Fruit fly (Drosophila melanogaster) whole organism, embryonic: ENCODE results near the gene CG4653.

Experiments used
- B-H2 ChIP-seq: fragments of 200-800 bp; sonication (Bioruptor generic); optimal IDR thresholded peaks from 2 replicates; lab custom pipeline; 2018; ENCODE audit warnings: missing biosample characterization, mild to moderate bottlenecking, missing genetic modification characterization
- BEAF-32 ChIP-seq: fragments of 200-800 bp; sonication (Bioruptor generic); optimal IDR thresholded peaks from 3 replicates; lab custom pipeline; 2017; ENCODE audit warnings: missing biosample characterization, missing genetic modification characterization, mild to moderate bottlenecking, moderate library complexity, missing genetic modification reagents
- Bgb ChIP-seq: fragments of 200-800 bp; sonication (Bioruptor generic); IDR thresholded peaks from 2 replicates; pipeline ENCODE4 v1.3.6; 2022; ENCODE audit warnings: missing biosample characterization, missing genetic modification characterization; ENCODE audit not compliant: partially characterized antibody
- CG10267 ChIP-seq: fragments of 200-800 bp; sonication (Bioruptor generic); optimal IDR thresholded peaks from 2 replicates; lab custom pipeline; 2018; ENCODE audit warnings: missing biosample characterization, mild to moderate bottlenecking, missing genetic modification characterization, moderate library complexity
- CG11085 ChIP-seq: fragments of 200-800 bp; sonication (Bioruptor generic); IDR thresholded peaks from 2 replicates; pipeline ENCODE4 v1.3.6; 2022; ENCODE audit warnings: missing biosample characterization, missing genetic modification characterization
- CG11504 ChIP-seq: fragments of 200-800 bp; sonication (Bioruptor generic); optimal IDR thresholded peaks from 3 replicates; lab custom pipeline; 2019; ENCODE audit warnings: missing biosample characterization, mild to moderate bottlenecking, missing genetic modification characterization, moderate library complexity
- CG12071 ChIP-seq: fragments of 200-800 bp; sonication (Bioruptor generic); optimal IDR thresholded peaks from 3 replicates; lab custom pipeline; 2018; ENCODE audit warnings: missing biosample characterization, mild to moderate bottlenecking, missing genetic modification characterization
- CG12299 ChIP-seq: fragments of 200-800 bp; sonication (Bioruptor generic); optimal IDR thresholded peaks from 2 replicates; lab custom pipeline; 2018; ENCODE audit warnings: missing biosample characterization, mild to moderate bottlenecking, missing genetic modification characterization
- CG15011 ChIP-seq: fragments of 200-800 bp; sonication (Bioruptor generic); optimal IDR thresholded peaks from 3 replicates; lab custom pipeline; 2018; ENCODE audit warnings: missing biosample characterization, mild to moderate bottlenecking, missing genetic modification characterization
- CG1603 ChIP-seq: fragments of 200-800 bp; sonication (Bioruptor generic); optimal IDR thresholded peaks from 2 replicates; lab custom pipeline; 2019; ENCODE audit warnings: missing biosample characterization, mild to moderate bottlenecking, missing genetic modification characterization, moderate library complexity
- CG1647 ChIP-seq: fragments of 200-800 bp; sonication (Bioruptor generic); optimal IDR thresholded peaks from 3 replicates; lab custom pipeline; 2016; ENCODE audit warnings: missing biosample characterization, missing genetic modification characterization
- CG17186 ChIP-seq: fragments of 200-800 bp; sonication (Bioruptor generic); optimal IDR thresholded peaks from 3 replicates; lab custom pipeline; 2017; ENCODE audit warnings: missing biosample characterization, missing genetic modification reagents, missing genetic modification characterization
- CG17328 ChIP-seq: fragments of 200-800 bp; sonication (Bioruptor generic); IDR thresholded peaks from 2 replicates; pipeline ENCODE4 v1.3.6; 2022; ENCODE audit warnings: missing biosample characterization, missing genetic modification characterization
- CG2129 ChIP-seq: fragments of 200-800 bp; sonication (Bioruptor generic); IDR thresholded peaks from 2 replicates; pipeline ENCODE4 v1.3.6; 2022; ENCODE audit warnings: missing biosample characterization, missing genetic modification characterization; ENCODE audit not compliant: partially characterized antibody
- CG32767 ChIP-seq: fragments of 200-800 bp; sonication (Bioruptor generic); IDR thresholded peaks from 2 replicates; pipeline ENCODE4 v1.3.6; 2022; ENCODE audit warnings: missing biosample characterization, missing genetic modification characterization
- CG3281 ChIP-seq: fragments of 200-800 bp; sonication (Bioruptor generic); optimal IDR thresholded peaks from 3 replicates; lab custom pipeline; 2017; ENCODE audit warnings: missing biosample characterization, mild to moderate bottlenecking, missing genetic modification characterization
- CG3726 ChIP-seq: fragments of 200-800 bp; sonication (Bioruptor generic); IDR thresholded peaks from 3 replicates; pipeline ENCODE4, ENCODE4 v1.3.6; 2022; ENCODE audit warnings: missing biosample characterization, missing genetic modification characterization
- CG4820 ChIP-seq: fragments of 200-800 bp; sonication (Bioruptor generic); optimal IDR thresholded peaks from 3 replicates; lab custom pipeline; 2016; ENCODE audit warnings: missing biosample characterization, missing genetic modification characterization
- CG6175 ChIP-seq: fragments of 200-800 bp; sonication (Bioruptor generic); IDR thresholded peaks from 3 replicates; pipeline ENCODE4 v1.3.6; 2022; ENCODE audit warnings: missing biosample characterization, missing genetic modification characterization
- CG8089 ChIP-seq: fragments of 200-800 bp; sonication (Bioruptor generic); optimal IDR thresholded peaks from 3 replicates; lab custom pipeline; 2016; ENCODE audit warnings: missing biosample characterization, missing genetic modification characterization
- CG8281 ChIP-seq: fragments of 200-800 bp; sonication (Bioruptor generic); optimal IDR thresholded peaks from 2 replicates; lab custom pipeline; 2018; ENCODE audit warnings: missing biosample characterization, mild to moderate bottlenecking, missing genetic modification characterization, moderate library complexity
- CG8478 ChIP-seq: fragments of >200 bp; optimal IDR thresholded peaks from 2 replicates; lab custom pipeline; 2018
- CG9727 ChIP-seq: fragments of 200-800 bp; sonication (Bioruptor generic); optimal IDR thresholded peaks from 3 replicates; lab custom pipeline; 2017; ENCODE audit warnings: missing biosample characterization, mild to moderate bottlenecking, missing genetic modification characterization
- CG9876 ChIP-seq: fragments of 200-800 bp; sonication (Bioruptor generic); optimal IDR thresholded peaks from 2 replicates; lab custom pipeline; 2016; ENCODE audit warnings: missing biosample characterization, missing genetic modification characterization
- CTCF ChIP-seq: fragments of 200-800 bp; sonication (Bioruptor generic); optimal IDR thresholded peaks from 2 replicates; lab custom pipeline; 2017; ENCODE audit warnings: missing biosample characterization, mild to moderate bottlenecking, missing genetic modification characterization, moderate library complexity
- CoRest ChIP-seq: fragments of 200-800 bp; sonication (Bioruptor generic); optimal IDR thresholded peaks from 3 replicates; lab custom pipeline; 2018; ENCODE audit warnings: missing biosample characterization, mild to moderate bottlenecking, missing genetic modification characterization, moderate library complexity
- Hsf ChIP-seq: fragments of 200-800 bp; sonication (Bioruptor generic); optimal IDR thresholded peaks from 3 replicates; lab custom pipeline; 2016; ENCODE audit warnings: missing biosample characterization, missing genetic modification characterization
- Jarid2 ChIP-seq: fragments of 200-800 bp; sonication (Bioruptor generic); optimal IDR thresholded peaks from 3 replicates; lab custom pipeline; 2017; ENCODE audit warnings: mild to moderate bottlenecking, missing biosample characterization, missing genetic modification reagents, missing genetic modification characterization
- Mad ChIP-seq: fragments of 200-800 bp; sonication (Bioruptor generic); optimal IDR thresholded peaks from 2 replicates; lab custom pipeline; 2016; ENCODE audit warnings: missing biosample characterization, missing genetic modification characterization
- NK7.1 ChIP-seq: fragments of 200-800 bp; sonication (Bioruptor generic); optimal IDR thresholded peaks from 3 replicates; lab custom pipeline; 2016; ENCODE audit warnings: missing biosample characterization, missing genetic modification characterization
- PHDP ChIP-seq: fragments of 200-800 bp; sonication (Bioruptor generic); optimal IDR thresholded peaks from 3 replicates; lab custom pipeline; 2018; ENCODE audit warnings: missing biosample characterization, mild to moderate bottlenecking, missing genetic modification characterization, moderate library complexity
- al ChIP-seq: fragments of 200-800 bp; sonication (Bioruptor generic); IDR thresholded peaks from 2 replicates; pipeline ENCODE4 v1.3.6; 2022; ENCODE audit warnings: missing biosample characterization, missing genetic modification characterization
- ase ChIP-seq: fragments of 200-800 bp; sonication (Bioruptor generic); IDR thresholded peaks from 3 replicates; pipeline ENCODE4 v1.3.6; 2022; ENCODE audit warnings: missing biosample characterization, missing genetic modification characterization
- corto ChIP-seq: fragments of 200-800 bp; sonication (Bioruptor generic); optimal IDR thresholded peaks from 2 replicates; lab custom pipeline; 2016; ENCODE audit warnings: missing biosample characterization, mild to moderate bottlenecking, missing genetic modification characterization, moderate library complexity
- dmrt11E ChIP-seq: fragments of 200-800 bp; sonication (Bioruptor generic); optimal IDR thresholded peaks from 3 replicates; lab custom pipeline; 2018; ENCODE audit warnings: missing biosample characterization, mild to moderate bottlenecking, missing genetic modification characterization, moderate library complexity
- emc ChIP-seq: fragments of 200-800 bp; sonication (Bioruptor generic); optimal IDR thresholded peaks from 2 replicates; lab custom pipeline; 2016; ENCODE audit warnings: missing biosample characterization, missing genetic modification characterization
- ewg ChIP-seq: fragments of 200-800 bp; sonication (Bioruptor generic); optimal IDR thresholded peaks from 3 replicates; lab custom pipeline; 2017; ENCODE audit warnings: mild to moderate bottlenecking, missing biosample characterization, missing genetic modification reagents, missing genetic modification characterization
- ftz-f1 ChIP-seq: fragments of 200-800 bp; sonication (Bioruptor generic); optimal IDR thresholded peaks from 2 replicates; lab custom pipeline; 2016; ENCODE audit warnings: missing biosample characterization, missing genetic modification characterization
- gt ChIP-seq: fragments of 200-800 bp; sonication (Bioruptor generic); IDR thresholded peaks from 2 replicates; pipeline ENCODE4 v1.3.6; 2022; ENCODE audit warnings: missing biosample characterization, missing genetic modification characterization
- ind ChIP-seq: fragments of 200-800 bp; sonication (Bioruptor generic); optimal IDR thresholded peaks from 3 replicates; lab custom pipeline; 2016; ENCODE audit warnings: missing biosample characterization, missing genetic modification characterization
- lbe ChIP-seq: fragments of 200-800 bp; sonication (Bioruptor generic); optimal IDR thresholded peaks from 2 replicates; lab custom pipeline; 2016; ENCODE audit warnings: missing biosample characterization, mild to moderate bottlenecking, missing genetic modification characterization
- lola ChIP-seq, 3 experiments: fragments of >200 bp in 2 of 3; fragments of 200-800 bp in 1 of 3; sonication (Bioruptor generic) in 1 of 3; optimal IDR thresholded peaks; 2 replicates each; lab custom pipeline; 2017 to 2019; ENCODE audit warnings: missing biosample characterization in 3 of 3, missing genetic modification characterization in 3 of 3, mild to moderate bottlenecking in 1 of 3, moderate library complexity in 1 of 3
- luna ChIP-seq: fragments of 200-800 bp; sonication (Bioruptor generic); optimal IDR thresholded peaks from 2 replicates; lab custom pipeline; 2016; ENCODE audit warnings: missing biosample characterization, missing genetic modification characterization
- maf-S ChIP-seq: fragments of 200-800 bp; sonication (Bioruptor generic); optimal IDR thresholded peaks from 2 replicates; lab custom pipeline; 2016; ENCODE audit warnings: missing biosample characterization, missing genetic modification characterization
- pfk ChIP-seq: fragments of 200-800 bp; sonication (Bioruptor generic); optimal IDR thresholded peaks from 2 replicates; lab custom pipeline; 2018; ENCODE audit warnings: missing biosample characterization, mild to moderate bottlenecking, missing genetic modification characterization, moderate library complexity
- ranshi ChIP-seq: fragments of 200-800 bp; sonication (Bioruptor generic); IDR thresholded peaks from 2 replicates; pipeline ENCODE4 v1.3.6; 2022; ENCODE audit warnings: missing biosample characterization, missing genetic modification characterization
- ro ChIP-seq: fragments of 200-800 bp; sonication (Bioruptor generic); IDR thresholded peaks from 2 replicates; pipeline ENCODE4 v1.3.6; 2022; ENCODE audit warnings: missing biosample characterization, missing genetic modification characterization
- row ChIP-seq: fragments of 200-800 bp; sonication (Bioruptor generic); IDR thresholded peaks from 3 replicates; pipeline ENCODE4 v1.3.6; 2022; ENCODE audit warnings: missing biosample characterization, missing genetic modification characterization
- slp2 ChIP-seq: fragments of 200-800 bp; sonication (Bioruptor generic); optimal IDR thresholded peaks from 2 replicates; lab custom pipeline; 2016; ENCODE audit warnings: missing biosample characterization, missing genetic modification characterization
- sna ChIP-seq: fragments of 200-800 bp; sonication (Bioruptor generic); IDR thresholded peaks from 2 replicates; pipeline ENCODE4 v1.3.6; 2022; ENCODE audit warnings: missing biosample characterization, missing genetic modification characterization; ENCODE audit not compliant: partially characterized antibody
- trem ChIP-seq: fragments of 200-800 bp; optimal IDR thresholded peaks from 3 replicates; lab custom pipeline; 2019; ENCODE audit warnings: missing biosample characterization, mild to moderate bottlenecking, missing genetic modification characterization, moderate library complexity
- ttk ChIP-seq: fragments of 200-800 bp; sonication (Bioruptor generic); IDR thresholded peaks from 2 replicates; pipeline ENCODE4 v2.1.2; 2022; ENCODE audit warnings: missing biosample characterization, missing genetic modification characterization

Gene CG4653

DNA sequence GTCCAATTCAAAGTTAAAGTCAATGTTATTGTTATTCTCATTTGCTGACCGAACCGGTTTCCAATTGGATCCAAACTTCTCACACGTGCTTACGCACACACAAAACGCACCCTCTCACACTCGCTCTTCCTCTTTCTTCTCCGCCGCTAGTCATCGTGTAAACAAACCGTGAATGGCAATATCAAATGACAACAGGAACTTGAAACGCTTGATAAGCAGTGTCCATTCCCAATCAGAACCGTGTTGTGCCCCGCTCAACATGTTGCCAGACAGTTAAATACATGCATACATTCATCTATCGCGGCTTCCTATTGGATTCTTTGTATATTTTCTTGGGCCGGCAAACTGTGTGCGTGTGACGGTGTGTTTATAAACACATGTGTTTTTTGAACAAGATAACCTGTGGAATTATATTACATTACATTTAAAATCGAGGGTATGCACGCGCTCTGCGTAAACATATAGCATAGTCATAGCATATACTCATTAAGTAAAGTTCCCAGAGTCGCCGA is 48.1 kb upstream of the CG4653 start (continued):
- TF ChIP-seq CG9727 (GFP tag; lab: Kevin White, UChicago) (no peak), BEAF-32 (GFP tag; lab: Kevin White, UChicago) (no peak), dmrt11E (no peak), ftz-f1 (no peak), ro (no peak), Hsf (GFP tag; lab: Kevin White, UChicago) (no peak), emc (GFP tag; lab: Kevin White, UChicago) (no peak), CG15011 (GFP tag; lab: Kevin White, UChicago) (no peak), NK7.1 (GFP tag; lab: Kevin White, UChicago) (no peak), B-H2 (GFP tag; lab: Kevin White, UChicago) (peak; percentile 28), slp2 (GFP tag; lab: Kevin White, UChicago) (no peak), CG11504 (tag; lab: Kevin White, UChicago) (peak; percentile 99), CG10267 (tag; lab: Kevin White, UChicago) (no peak), luna (GFP tag; lab: Kevin White, UChicago) (no peak), CG8478 (lab: Kevin White, UChicago) (no peak), CG8281 (tag; lab: Kevin White, UChicago) (peak; percentile 4), CG3726 (no peak), gt (GFP tag; lab: Robert Waterston, UW) (no peak), ranshi (GFP tag; lab: Robert Waterston, UW) (no peak), ttk (GFP tag; lab: Robert Waterston, UW) (no peak), maf-S (GFP tag; lab: Kevin White, UChicago) (no peak), lola (GFP tag; optimal IDR thresholded peaks at IDR 0.05; lab: Kevin White, UChicago) (no peak), CoRest (no peak), CG17328 (GFP tag; lab: Robert Waterston, UW) (no peak), CG11085 (GFP tag; lab: Robert Waterston, UW) (no peak), CG4820 (no peak), PHDP (tag; lab: Kevin White, UChicago) (no peak), pfk (GFP tag; lab: Kevin White, UChicago) (no peak), ind (GFP tag; lab: Kevin White, UChicago) (no peak), ase (no peak), CG6175 (GFP tag; lab: Robert Waterston, UW) (no peak), CG3281 (GFP tag; lab: Kevin White, UChicago) (no peak), CG12299 (peak; percentile 59), lbe (GFP tag; lab: Kevin White, UChicago) (no peak), CG17186 (no peak), al (GFP tag; lab: Robert Waterston, UW) (no peak), CG32767 (no peak), Mad (GFP tag; lab: Kevin White, UChicago) (no peak), CG1647 (GFP tag; lab: Kevin White, UChicago) (no peak), corto (GFP tag; lab: Kevin White, UChicago) (no peak), CG2129 (no peak), trem (peak; percentile 16), Bgb (no peak), CTCF (GFP tag; lab: Kevin White, UChicago) (no peak), CG8089 (no peak), Jarid2 (no peak), row (GFP tag; lab: Robert Waterston, UW) (0 out of 3 replicates have a peak, but pooled peaks have one; percentile 19), sna (GFP tag; lab: Robert Waterston, UW) (no peak), CG1603 (tag; lab: Kevin White, UChicago) (peak; percentile 5), CG12071 (GFP tag; lab: Kevin White, UChicago) (peak; percentile 41), CG9876 (GFP tag; lab: Kevin White, UChicago) (no peak), ewg (GFP tag; lab: Kevin White, UChicago) (no peak)
